Fruit fly (Drosophila melanogaster): ENCODE data around the gene Nlp.

Nlp gene

dm6 chr3R:29997607-29998236 is 6.9 kb upstream of the Nlp start, which contains the start of the genes CG15525 and CG11504 (continued):
- no peak for TF ChIP-seq lbe (GFP tag; optimal IDR thresholded peaks at IDR 0.05)
- peak; percentile 58; the same call in 1 of the 2 replicates for TF ChIP-seq HLH3B (GFP tag; IDR thresholded peaks at IDR 0.05)
- TF ChIP-seq Bgb (GFP tag; IDR thresholded peaks at IDR 0.05; ENCODE audit: partially characterized antibody): peak; percentile 91
- no peak for TF ChIP-seq CG7357 (GFP tag; IDR thresholded peaks at IDR 0.05)
- TF ChIP-seq CG17385 (GFP tag; optimal IDR thresholded peaks at IDR 0.05): peak; percentile 92
- TF ChIP-seq ac (GFP tag; optimal IDR thresholded peaks at IDR 0.05): no peak
- no peak for TF ChIP-seq Bdp1 (GFP tag; optimal IDR thresholded peaks at IDR 0.05)
- TF ChIP-seq CG15601 (tag; optimal IDR thresholded peaks at IDR 0.05): peak; percentile 29
- peak; percentile 96 for TF ChIP-seq CG4617 (GFP tag; optimal IDR thresholded peaks at IDR 0.05; ENCODE audit: borderline replicate concordance)
- peak; percentile 70 for TF ChIP-seq Ets97D (GFP tag; optimal IDR thresholded peaks at IDR 0.05)
- TF ChIP-seq CG7839 (tag; optimal IDR thresholded peaks at IDR 0.05): no peak
- no peak for TF ChIP-seq dimm (GFP tag; IDR thresholded peaks at IDR 0.05)
- peak; percentile 28; the same call in 1 of the 3 replicates for TF ChIP-seq zen2 (GFP tag; IDR thresholded peaks at IDR 0.05; ENCODE audit: partially characterized antibody)
- TF ChIP-seq p53 (GFP tag; optimal IDR thresholded peaks at IDR 0.05): no peak
- peak; percentile 73 for TF ChIP-seq CG12659 (GFP tag; optimal IDR thresholded peaks at IDR 0.05)
- no peak for TF ChIP-seq gce (GFP tag; IDR thresholded peaks at IDR 0.05)
- TF ChIP-seq ewg (GFP tag; optimal IDR thresholded peaks at IDR 0.05): peak; percentile 52
- TF ChIP-seq Hr3 (GFP tag; optimal IDR thresholded peaks at IDR 0.05): peak; percentile 48
- peak; percentile 52 for TF ChIP-seq CG1602 (GFP tag; optimal IDR thresholded peaks at IDR 0.05)
- no peak for TF ChIP-seq CG16779 (GFP tag; IDR thresholded peaks at IDR 0.05)
- peak in 1 of 3 experiments; percentile 18 for TF ChIP-seq lola (GFP tag; optimal IDR thresholded peaks at IDR 0.05)
- TF ChIP-seq Atf3 (GFP tag; optimal IDR thresholded peaks at IDR 0.05): no peak
- no peak for TF ChIP-seq C15 (GFP tag; IDR thresholded peaks at IDR 0.05)
- TF ChIP-seq Rx (GFP tag; IDR thresholded peaks at IDR 0.05): 0 out of 2 replicates have a peak, but pooled peaks have one; percentile 36
- TF ChIP-seq cg (GFP tag; optimal IDR thresholded peaks at IDR 0.05): no peak
- TF ChIP-seq Xbp1 (GFP tag; optimal IDR thresholded peaks at IDR 0.05): peak; percentile 72
- TF ChIP-seq CG3838 (GFP tag; optimal IDR thresholded peaks at IDR 0.05): peak; percentile 40
- TF ChIP-seq sr (GFP tag; IDR thresholded peaks at IDR 0.05): no peak
- TF ChIP-seq CG10147 (GFP tag; optimal IDR thresholded peaks at IDR 0.05): no peak
- peak; percentile 32 for TF ChIP-seq zen (tag; optimal IDR thresholded peaks at IDR 0.05)
- no peak for TF ChIP-seq fru (optimal IDR thresholded peaks at IDR 0.05)
- peak; percentile 49 for TF ChIP-seq pho (GFP tag; optimal IDR thresholded peaks at IDR 0.05)
- no peak for TF ChIP-seq Asciz (GFP tag; optimal IDR thresholded peaks at IDR 0.05)
- no peak for TF ChIP-seq Tbp (GFP tag; optimal IDR thresholded peaks at IDR 0.05)
- TF ChIP-seq CG12236 (GFP tag; optimal IDR thresholded peaks at IDR 0.05): no peak
- no peak for TF ChIP-seq B-H2 (GFP tag; optimal IDR thresholded peaks at IDR 0.05)
- TF ChIP-seq mld (GFP tag; IDR thresholded peaks at IDR 0.05; ENCODE audit: partially characterized antibody): 0 out of 3 replicates have a peak, but pooled peaks have one; percentile 71
- peak; percentile 43; the same call in 1 of the 2 replicates for TF ChIP-seq Nf-YA (GFP tag; IDR thresholded peaks at IDR 0.05)
- TF ChIP-seq her (GFP tag; optimal IDR thresholded peaks at IDR 0.05): no peak
- TF ChIP-seq CG17328 (GFP tag; IDR thresholded peaks at IDR 0.05): peak; percentile 51; the same call in 1 of the 2 replicates
- TF ChIP-seq Dll (GFP tag; IDR thresholded peaks at IDR 0.05; ENCODE audit: partially characterized antibody): peak; percentile 92
- no peak for TF ChIP-seq CG15269 (tag; optimal IDR thresholded peaks at IDR 0.05)
- no peak for TF ChIP-seq peb (GFP tag; IDR thresholded peaks at IDR 0.05)
- TF ChIP-seq aop (GFP tag; IDR thresholded peaks at IDR 0.05): no peak
- peak; percentile 87 for TF ChIP-seq inv (GFP tag; IDR thresholded peaks at IDR 0.05; ENCODE audit: partially characterized antibody)
- TF ChIP-seq D19A (tag; optimal IDR thresholded peaks at IDR 0.05): no peak
- TF ChIP-seq prd (optimal IDR thresholded peaks at IDR 0.05): no peak
- peak; percentile 82 for TF ChIP-seq prd (GFP tag; IDR thresholded peaks at IDR 0.05)
- TF ChIP-seq disco-r (GFP tag; optimal IDR thresholded peaks at IDR 0.05): no peak
- peak; percentile 38 for TF ChIP-seq CG10654 (GFP tag; optimal IDR thresholded peaks at IDR 0.05)

Data from whole organism, embryonic.